Worm (Caenorhabditis elegans) whole organism, L3 larva: ENCODE results near the gene srh-293.

Experiments
- R02D3.7 ChIP-seq: fragments of 150-350 bp; optimal IDR thresholded peaks from 2 replicates; lab custom pipeline; 2014; ENCODE audit warnings: missing biosample characterization, missing genetic modification characterization
- ZK546.5 ChIP-seq: sonication (generic microtip); optimal IDR thresholded peaks from 2 replicates; lab custom pipeline; 2017; ENCODE audit warnings: missing biosample characterization, missing genetic modification characterization
- aly-2 ChIP-seq: fragments of 150-350 bp; optimal IDR thresholded peaks from 2 replicates; lab custom pipeline; 2014; ENCODE audit warnings: missing biosample characterization, missing genetic modification characterization
- ama-1 ChIP-seq: fragments of 150-350 bp; optimal IDR thresholded peaks from 2 replicates; lab custom pipeline; 2018
- ceh-16 ChIP-seq: sonication (generic microtip); optimal IDR thresholded peaks from 2 replicates; lab custom pipeline; 2017; ENCODE audit warnings: missing biosample characterization, missing genetic modification characterization
- ceh-28 ChIP-seq: fragments of 150-350 bp; optimal IDR thresholded peaks from 2 replicates; lab custom pipeline; 2014; ENCODE audit warnings: missing biosample characterization, missing genetic modification reagents, missing genetic modification characterization
- ceh-82 ChIP-seq: fragments of 150-350 bp; optimal IDR thresholded peaks from 2 replicates; lab custom pipeline; 2014; ENCODE audit warnings: missing biosample characterization, missing genetic modification characterization
- ceh-9 ChIP-seq: sonication (generic microtip); optimal IDR thresholded peaks from 2 replicates; lab custom pipeline; 2018; ENCODE audit warnings: missing biosample characterization, missing genetic modification characterization
- egl-27 ChIP-seq: sonication (generic microtip); optimal IDR thresholded peaks from 4 replicates; lab custom pipeline; 2017; ENCODE audit warnings: missing biosample characterization, missing genetic modification reagents, missing genetic modification characterization
- elt-1 ChIP-seq: fragments of 150-350 bp; optimal IDR thresholded peaks from 2 replicates; lab custom pipeline; 2014; ENCODE audit warnings: missing biosample characterization, missing genetic modification characterization
- elt-2 ChIP-seq: sonication (generic microtip); optimal IDR thresholded peaks from 2 replicates; lab custom pipeline; 2016; ENCODE audit warnings: missing genetic modification reagents, mild to moderate bottlenecking, missing genetic modification characterization, missing compliant biosample characterization
- elt-3 ChIP-seq, 3 experiments: fragments of 150-350 bp in 1 of 3; sonication (generic microtip) in 2 of 3; optimal IDR thresholded peaks; 2 replicates in 2 of 3; 4 replicates in 1 of 3; lab custom pipeline; 2014 to 2017; ENCODE audit warnings: missing biosample characterization in 3 of 3, missing genetic modification characterization in 3 of 3
- eor-1 ChIP-seq, 2 experiments: fragments of 150-350 bp; optimal IDR thresholded peaks; 2 replicates each; lab custom pipeline; 2014 to 2018; ENCODE audit warnings: missing biosample characterization in 2 of 2, missing genetic modification characterization in 2 of 2
- fkh-10 ChIP-seq: sonication (generic microtip); optimal IDR thresholded peaks from 2 replicates; lab custom pipeline; 2017; ENCODE audit warnings: missing biosample characterization, missing genetic modification reagents, missing genetic modification characterization
- fkh-2 ChIP-seq: fragments of 150-350 bp; optimal IDR thresholded peaks from 2 replicates; lab custom pipeline; 2014; ENCODE audit warnings: missing biosample characterization, missing genetic modification reagents, missing genetic modification characterization
- fos-1 ChIP-seq: fragments of 150-350 bp; optimal IDR thresholded peaks from 2 replicates; lab custom pipeline; 2014; ENCODE audit warnings: missing biosample characterization, missing genetic modification characterization
- hmg-11 ChIP-seq: sonication (generic microtip); optimal IDR thresholded peaks from 2 replicates; lab custom pipeline; 2016; ENCODE audit warnings: missing genetic modification characterization, missing compliant biosample characterization
- jun-1 ChIP-seq: fragments of 150-350 bp; optimal IDR thresholded peaks from 2 replicates; lab custom pipeline; 2014; ENCODE audit warnings: missing biosample characterization, missing genetic modification reagents, missing genetic modification characterization
- lin-15B ChIP-seq: fragments of 150-350 bp; optimal IDR thresholded peaks from 2 replicates; lab custom pipeline; 2014; ENCODE audit warnings: missing biosample characterization, missing genetic modification characterization
- lsy-12 ChIP-seq: sonication (generic microtip); optimal IDR thresholded peaks from 2 replicates; lab custom pipeline; 2016; ENCODE audit warnings: mild to moderate bottlenecking, missing genetic modification characterization, missing compliant biosample characterization
- mdl-1 ChIP-seq: fragments of 150-350 bp; optimal IDR thresholded peaks from 2 replicates; lab custom pipeline; 2014; ENCODE audit warnings: missing biosample characterization, missing genetic modification characterization
- mml-1 ChIP-seq: fragments of 150-350 bp; sonication (generic microtip); optimal IDR thresholded peaks from 3 replicates; lab custom pipeline; 2014; ENCODE audit warnings: missing biosample characterization, missing genetic modification characterization
- nfya-1 ChIP-seq: sonication (generic microtip); optimal IDR thresholded peaks from 2 replicates; lab custom pipeline; 2017; ENCODE audit warnings: missing genetic modification characterization, mild to moderate bottlenecking, missing compliant biosample characterization, antibody characterized with exemption, moderate library complexity; ENCODE audit not compliant: insufficient read depth
- nhr-12 ChIP-seq: fragments of 150-350 bp; optimal IDR thresholded peaks from 2 replicates; lab custom pipeline; 2014; ENCODE audit warnings: missing biosample characterization, missing genetic modification characterization
- nhr-23 ChIP-seq: fragments of 150-350 bp; optimal IDR thresholded peaks from 2 replicates; lab custom pipeline; 2014; ENCODE audit warnings: missing biosample characterization, missing genetic modification reagents, missing genetic modification characterization
- nhr-237 ChIP-seq: fragments of 150-350 bp; optimal IDR thresholded peaks from 2 replicates; lab custom pipeline; 2014; ENCODE audit warnings: missing biosample characterization, missing genetic modification characterization
- nhr-25 ChIP-seq: sonication (generic microtip); optimal IDR thresholded peaks from 2 replicates; lab custom pipeline; 2017; ENCODE audit warnings: missing biosample characterization, missing genetic modification characterization
- nhr-28 ChIP-seq: fragments of 150-350 bp; optimal IDR thresholded peaks from 2 replicates; lab custom pipeline; 2014; ENCODE audit warnings: missing biosample characterization, missing genetic modification characterization
- nhr-43 ChIP-seq: sonication (generic microtip); optimal IDR thresholded peaks from 2 replicates; lab custom pipeline; 2016; ENCODE audit warnings: mild to moderate bottlenecking, missing genetic modification characterization, missing compliant biosample characterization; ENCODE audit not compliant: poor library complexity, severe bottlenecking
- nhr-67 ChIP-seq: fragments of 150-350 bp; optimal IDR thresholded peaks from 2 replicates; lab custom pipeline; 2014; ENCODE audit warnings: missing biosample characterization, missing genetic modification characterization
- nhr-76 ChIP-seq: fragments of 150-350 bp; sonication (generic microtip); optimal IDR thresholded peaks from 5 replicates; lab custom pipeline; 2014; ENCODE audit warnings: missing biosample characterization, missing genetic modification characterization
- nhr-77 ChIP-seq: fragments of 150-350 bp; optimal IDR thresholded peaks from 2 replicates; lab custom pipeline; 2014; ENCODE audit warnings: missing biosample characterization, missing genetic modification characterization
- pha-4 ChIP-seq: fragments of 150-350 bp; optimal IDR thresholded peaks from 2 replicates; lab custom pipeline; 2014; ENCODE audit warnings: missing biosample characterization, missing genetic modification reagents, missing genetic modification characterization
- pqm-1 ChIP-seq: fragments of 150-350 bp; optimal IDR thresholded peaks from 2 replicates; lab custom pipeline; 2017; ENCODE audit warnings: missing biosample characterization, missing genetic modification characterization, inconsistent platforms
- skn-1 ChIP-seq: fragments of 150-350 bp; optimal IDR thresholded peaks from 2 replicates; lab custom pipeline; 2014; ENCODE audit warnings: missing biosample characterization, missing genetic modification characterization
- snpc-4 ChIP-seq: fragments of 150-350 bp; optimal IDR thresholded peaks from 2 replicates; lab custom pipeline; 2014; ENCODE audit warnings: missing biosample characterization, missing genetic modification characterization
- tbx-2 ChIP-seq: sonication (generic microtip); optimal IDR thresholded peaks from 2 replicates; lab custom pipeline; 2016; ENCODE audit warnings: mild to moderate bottlenecking, missing genetic modification characterization, missing compliant biosample characterization
- unc-39 ChIP-seq: sonication (generic microtip); optimal IDR thresholded peaks from 4 replicates; lab custom pipeline; 2017; ENCODE audit warnings: missing biosample characterization, missing genetic modification characterization
- unc-62 ChIP-seq: fragments of 150-350 bp; sonication (generic microtip); optimal IDR thresholded peaks from 4 replicates; lab custom pipeline; 2014; ENCODE audit warnings: missing biosample characterization, missing genetic modification reagents, missing genetic modification characterization
- zag-1 ChIP-seq: fragments of 150-350 bp; optimal IDR thresholded peaks from 2 replicates; lab custom pipeline; 2014; ENCODE audit warnings: missing biosample characterization, missing genetic modification characterization
- ztf-11 ChIP-seq: fragments of 150-350 bp; optimal IDR thresholded peaks from 2 replicates; lab custom pipeline; 2014; ENCODE audit warnings: missing biosample characterization, missing genetic modification characterization
- ztf-4 ChIP-seq: fragments of 150-350 bp; optimal IDR thresholded peaks from 2 replicates; lab custom pipeline; 2014; ENCODE audit warnings: missing biosample characterization, missing genetic modification characterization

srh-293 gene

ce11 chrV:15867373-15867772 lies 1.4 kb downstream of the srh-293 start, which contains the start of gene fbxa-197:
Gene fbxa-197, plus strand, starts transcription at chrV:15867673.
- TF ChIP-seq ceh-28 (tag; lab: Kevin White, UChicago) (no peak), mdl-1 (tag; lab: Kevin White, UChicago) (no peak), ZK546.5 (tag; lab: Kevin White, UChicago) (no peak), pha-4 (tag; lab: Kevin White, UChicago) (no peak), pqm-1 (tag; lab: Kevin White, UChicago) (no peak), fkh-10 (no peak), ceh-16 (tag; lab: Kevin White, UChicago) (no peak), eor-1 (tag; optimal IDR thresholded peaks at IDR 0.05; lab: Kevin White, UChicago) (no peak), mml-1 (tag; lab: Kevin White, UChicago) (no peak), nhr-76 (tag; lab: Kevin White, UChicago) (no peak), ztf-4 (tag; lab: Kevin White, UChicago) (no peak), ztf-11 (no peak), lin-15B (tag; lab: Kevin White, UChicago) (no peak), nhr-25 (tag; lab: Kevin White, UChicago) (no peak), nhr-43 (tag; lab: Kevin White, UChicago) (no peak), elt-1 (no peak), nhr-67 (tag; lab: Kevin White, UChicago) (no peak), jun-1 (tag; lab: Kevin White, UChicago) (no peak)

- TF ChIP-seq skn-1 (no peak), nhr-28 (tag; lab: Kevin White, UChicago) (no peak), fkh-10 (no peak), elt-1 (no peak), ceh-16 (tag; lab: Kevin White, UChicago) (no peak), ama-1 (no peak), mdl-1 (tag; lab: Kevin White, UChicago) (no peak), nhr-12 (tag; lab: Kevin White, UChicago) (no peak), nhr-43 (tag; lab: Kevin White, UChicago) (no peak), ztf-11 (no peak), mml-1 (tag; lab: Kevin White, UChicago) (no peak), tbx-2 (no peak), pha-4 (tag; lab: Kevin White, UChicago) (no peak), nhr-23 (tag; lab: Kevin White, UChicago) (no peak), nhr-77 (tag; lab: Kevin White, UChicago) (no peak), snpc-4 (tag; lab: Kevin White, UChicago) (no peak)
These were observed 4.4 kb downstream of the srh-293 start, which contains the start of gene str-57 for ce11 chrV:15870356-15870755. Gene str-57, plus strand, starts transcription at chrV:15870656.

ce11 chrV:15872273-15872672 lies 6.3 kb downstream of the srh-293 start, which contains the start of gene str-56:
Gene str-56, plus strand, starts transcription at chrV:15872573.
- TF ChIP-seq nhr-43 (tag; lab: Kevin White, UChicago) = no peak
- no peak for TF ChIP-seq ztf-4 (tag; lab: Kevin White, UChicago)
- TF ChIP-seq snpc-4 (tag; lab: Kevin White, UChicago) = no peak
- TF ChIP-seq hmg-11 (tag; lab: Kevin White, UChicago) = no peak
- no peak for TF ChIP-seq ceh-82 (tag; lab: Kevin White, UChicago)
- no peak for TF ChIP-seq nfya-1 (tag; lab: Kevin White, UChicago)
- TF ChIP-seq R02D3.7 (tag; lab: Kevin White, UChicago) = no peak

DNA sequence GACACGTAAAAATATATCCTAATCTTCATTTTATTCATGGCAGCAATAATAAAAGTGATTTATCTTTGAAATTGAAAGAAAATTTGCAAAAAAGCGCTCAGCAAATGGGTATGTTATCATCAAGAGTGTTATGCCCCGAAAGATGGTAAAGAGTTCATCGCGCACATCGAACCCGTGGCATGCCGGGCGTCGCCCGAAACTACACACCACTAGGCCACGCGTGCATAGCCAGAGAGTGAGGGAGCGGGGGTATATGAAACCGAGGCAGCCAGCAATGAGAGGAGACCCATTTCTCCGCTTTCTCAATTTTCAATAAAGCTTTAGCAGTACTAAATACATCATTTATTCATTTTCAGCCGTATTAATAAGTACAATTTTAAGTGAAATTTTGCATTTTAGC lies 7.8 kb downstream of the srh-293 start:
- TF ChIP-seq nhr-12 (tag; lab: Kevin White, UChicago) = no peak
- peak; percentile 13 for TF ChIP-seq ceh-16 (tag; lab: Kevin White, UChicago)
- peak in 1 of 3 experiments; percentile 67 for TF ChIP-seq elt-3 (tag; optimal IDR thresholded peaks at IDR 0.05; lab: Kevin White, UChicago)
- peak; percentile 36 for TF ChIP-seq R02D3.7 (tag; lab: Kevin White, UChicago)
- TF ChIP-seq nfya-1 (tag; lab: Kevin White, UChicago) = peak; percentile 69
- no peak for TF ChIP-seq pha-4 (tag; lab: Kevin White, UChicago)
- peak; percentile 45 for TF ChIP-seq nhr-77 (tag; lab: Kevin White, UChicago)
- no peak for TF ChIP-seq zag-1
- TF ChIP-seq ceh-9 = no peak
- no peak for TF ChIP-seq nhr-237
- no peak for TF ChIP-seq mdl-1 (tag; lab: Kevin White, UChicago)
- no peak for TF ChIP-seq egl-27 (tag; lab: Kevin White, UChicago)
- TF ChIP-seq hmg-11 (tag; lab: Kevin White, UChicago) = no peak
- peak; percentile 53 for TF ChIP-seq pqm-1 (tag; lab: Kevin White, UChicago)
- TF ChIP-seq nhr-23 (tag; lab: Kevin White, UChicago) = no peak
- TF ChIP-seq lin-15B (tag; lab: Kevin White, UChicago) = peak; percentile 36
- no peak for TF ChIP-seq ceh-28 (tag; lab: Kevin White, UChicago)
- TF ChIP-seq nhr-43 (tag; lab: Kevin White, UChicago) = peak; percentile 87
- no peak for TF ChIP-seq ztf-11
- peak; percentile 35 for TF ChIP-seq snpc-4 (tag; lab: Kevin White, UChicago)
- peak; percentile 69 for TF ChIP-seq elt-2 (tag; lab: Kevin White, UChicago)
- TF ChIP-seq unc-62 (GFP tag; lab: Kevin White, UChicago) = no peak
- no peak for TF ChIP-seq eor-1 (tag; optimal IDR thresholded peaks at IDR 0.05; lab: Kevin White, UChicago)
- no peak for TF ChIP-seq elt-1
- TF ChIP-seq lsy-12 (tag; lab: Kevin White, UChicago) = peak; percentile 66
- peak; percentile 34 for TF ChIP-seq ama-1
- TF ChIP-seq nhr-25 (tag; lab: Kevin White, UChicago) = no peak
- TF ChIP-seq fkh-2 (tag; lab: Kevin White, UChicago) = no peak
- no peak for TF ChIP-seq tbx-2
- TF ChIP-seq ZK546.5 (tag; lab: Kevin White, UChicago) = no peak
- no peak for TF ChIP-seq aly-2
- TF ChIP-seq fkh-10 = no peak
- TF ChIP-seq mml-1 (tag; lab: Kevin White, UChicago) = no peak
- TF ChIP-seq fos-1 (tag; lab: Kevin White, UChicago) = no peak
- TF ChIP-seq unc-39 (tag; lab: Kevin White, UChicago) = no peak
- no peak for TF ChIP-seq nhr-67 (tag; lab: Kevin White, UChicago)
